Worm (Caenorhabditis elegans): ENCODE results near the gene rfl-1.

- TF ChIP-seq nhr-77 (tag; optimal IDR thresholded peaks at IDR 0.05) (no peak), mdl-1 (tag; optimal IDR thresholded peaks at IDR 0.05) (no peak)
These were observed 39.6 kb downstream of the rfl-1 start, which contains the start of gene egg-2 for ce11 chrIII:7060531-7061095.
